Worm (Caenorhabditis elegans): ENCODE measurements around the gene F11D5.6.

The F11D5.6 gene

DNA sequence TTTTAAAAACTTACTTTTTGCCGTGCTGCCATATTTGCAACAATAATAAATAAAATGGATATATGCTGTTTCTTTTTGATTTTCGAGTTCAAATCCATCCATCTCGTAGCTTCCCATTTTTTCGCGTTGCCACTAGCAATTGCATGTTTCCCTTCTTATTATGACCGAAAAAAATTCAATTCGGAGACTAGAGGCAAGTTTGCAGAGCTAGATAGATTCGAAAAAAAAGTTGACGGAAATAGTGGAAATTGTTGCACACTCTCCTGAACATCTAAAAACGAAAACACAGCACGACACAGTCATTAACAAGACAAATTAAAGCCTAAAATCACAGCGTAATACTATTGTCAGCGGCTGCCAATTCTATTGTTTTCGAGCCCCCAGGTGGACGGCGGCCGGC lies at the start of gene F11D5.6:
TSS of gene F11D5.6 (minus strand) at position 101 of the 400 bp plus-strand sequence.
- TF ChIP-seq him-1 (tag; optimal IDR thresholded peaks at IDR 0.05) (no peak), dao-5 (tag; optimal IDR thresholded peaks at IDR 0.05) (no peak), W03F9.2 (tag; optimal IDR thresholded peaks at IDR 0.05) (no peak)

DNA sequence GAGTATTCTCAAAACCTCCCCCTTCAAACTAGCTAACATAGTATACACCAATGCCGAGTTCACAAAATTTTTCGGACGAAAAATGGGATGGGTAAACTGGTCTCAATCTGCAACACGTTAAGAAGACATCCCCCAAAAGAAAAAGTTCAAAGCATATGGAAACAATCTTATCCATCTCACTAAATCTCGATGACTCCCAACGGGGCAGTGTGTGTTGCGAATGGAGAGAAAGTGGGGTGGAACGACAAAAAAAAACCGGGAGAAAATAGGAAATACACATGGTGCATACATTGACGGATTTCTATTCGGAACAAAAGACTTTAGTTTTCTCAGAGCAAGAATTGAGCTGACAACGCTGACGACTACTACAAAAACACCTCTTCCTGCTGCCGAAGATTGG lies 49.2 kb upstream of the F11D5.6 start:
- TF ChIP-seq dao-5 (tag; optimal IDR thresholded peaks at IDR 0.05) (no peak), him-1 (tag; optimal IDR thresholded peaks at IDR 0.05) (no peak), W03F9.2 (tag; optimal IDR thresholded peaks at IDR 0.05) (no peak)

DNA sequence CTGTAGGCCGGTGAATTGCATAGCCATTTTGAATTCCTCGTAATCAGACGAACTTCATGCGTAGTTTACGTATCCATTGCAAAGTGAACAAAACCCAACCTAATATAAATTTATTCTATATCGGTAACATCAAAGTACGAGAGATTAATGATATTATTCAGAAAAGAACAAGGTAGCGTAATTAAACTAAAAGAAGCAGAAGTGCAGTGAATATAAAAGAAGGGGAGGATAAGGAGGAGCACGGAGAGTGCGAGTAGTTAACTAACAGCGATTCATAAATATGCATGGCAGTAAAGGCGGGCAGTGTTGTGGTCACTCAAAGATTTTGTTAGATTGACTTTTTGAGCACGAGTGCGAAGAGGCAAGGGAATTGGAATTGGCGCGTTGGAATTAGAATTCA lies 48.6 kb upstream of the F11D5.6 start, which contains the start of gene clc-3:
TSS of gene clc-3 (minus strand) at position 101 of the 400 bp plus-strand sequence.
- TF ChIP-seq dao-5 (tag; optimal IDR thresholded peaks at IDR 0.05): no peak
- no peak for TF ChIP-seq W03F9.2 (tag; optimal IDR thresholded peaks at IDR 0.05)
- TF ChIP-seq him-1 (tag; optimal IDR thresholded peaks at IDR 0.05): no peak

DNA sequence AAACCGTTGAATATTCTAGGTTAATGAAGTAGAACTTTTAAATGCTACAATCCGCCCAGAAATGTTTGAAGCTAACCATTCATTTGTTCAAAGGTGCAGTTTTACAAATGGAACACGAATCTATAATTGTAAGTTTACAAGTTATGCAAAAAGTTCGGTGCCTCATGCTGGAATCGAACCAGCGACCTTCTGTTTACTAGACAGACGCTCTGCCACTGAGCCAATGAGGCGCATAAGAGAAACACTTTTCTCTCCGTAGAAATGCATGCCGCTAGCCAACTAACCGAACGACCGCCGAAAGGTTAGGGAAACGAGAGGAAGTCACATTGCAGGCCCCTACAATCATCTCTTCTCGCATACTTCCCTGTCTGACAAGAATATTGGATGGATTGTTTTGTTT lies 45.2 kb upstream of the F11D5.6 start:
- TF ChIP-seq W03F9.2 (tag; optimal IDR thresholded peaks at IDR 0.05) (no peak), dao-5 (tag; optimal IDR thresholded peaks at IDR 0.05) (peak; percentile 27), him-1 (tag; optimal IDR thresholded peaks at IDR 0.05) (peak; percentile 85)

DNA sequence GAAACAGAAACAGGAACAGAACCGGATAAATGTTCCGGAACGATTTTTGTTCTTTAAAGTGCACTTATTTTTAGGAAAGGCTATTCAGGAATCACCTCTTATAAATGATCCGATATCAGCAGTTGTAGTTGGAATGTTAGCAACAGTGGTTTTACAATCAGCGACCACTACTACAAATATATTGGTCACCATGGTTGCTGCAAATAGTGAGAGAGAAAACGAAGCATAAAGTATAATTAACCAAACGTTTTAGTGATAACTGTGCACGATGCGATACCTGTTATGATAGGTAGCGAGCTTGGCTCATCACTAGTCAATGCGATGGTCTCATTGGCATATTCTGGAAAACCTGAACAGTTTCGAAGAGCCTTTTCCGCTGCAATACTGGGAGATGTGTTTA lies 43.4 kb upstream of the F11D5.6 start:
- TF ChIP-seq dao-5 (tag; optimal IDR thresholded peaks at IDR 0.05) (no peak), him-1 (tag; optimal IDR thresholded peaks at IDR 0.05) (no peak), W03F9.2 (tag; optimal IDR thresholded peaks at IDR 0.05) (no peak)

DNA sequence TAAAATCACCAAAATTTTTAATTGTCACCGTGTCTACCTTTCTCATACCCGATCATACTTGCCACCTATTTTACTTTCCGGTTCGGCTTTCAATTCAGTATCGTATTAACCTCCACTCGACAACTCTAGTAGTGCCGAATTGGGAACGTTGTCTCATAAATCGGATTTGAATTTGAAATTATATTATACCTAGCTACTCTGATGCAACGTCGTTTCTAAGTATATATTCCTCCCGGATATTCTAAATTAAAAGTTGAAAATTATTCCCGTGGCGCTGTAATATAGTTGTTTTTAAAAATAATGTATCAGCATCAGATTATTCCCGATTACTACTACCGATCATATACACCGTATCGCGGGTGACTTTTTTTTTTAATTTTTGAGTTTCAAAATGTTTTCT lies 42.6 kb upstream of the F11D5.6 start, which contains the start of gene ZK563.2:
TSS of gene ZK563.2 (plus strand) at position 301 of the 400 bp plus-strand sequence.
- TF ChIP-seq W03F9.2 (tag; optimal IDR thresholded peaks at IDR 0.05) (no peak), dao-5 (tag; optimal IDR thresholded peaks at IDR 0.05) (no peak), him-1 (tag; optimal IDR thresholded peaks at IDR 0.05) (no peak)

DNA sequence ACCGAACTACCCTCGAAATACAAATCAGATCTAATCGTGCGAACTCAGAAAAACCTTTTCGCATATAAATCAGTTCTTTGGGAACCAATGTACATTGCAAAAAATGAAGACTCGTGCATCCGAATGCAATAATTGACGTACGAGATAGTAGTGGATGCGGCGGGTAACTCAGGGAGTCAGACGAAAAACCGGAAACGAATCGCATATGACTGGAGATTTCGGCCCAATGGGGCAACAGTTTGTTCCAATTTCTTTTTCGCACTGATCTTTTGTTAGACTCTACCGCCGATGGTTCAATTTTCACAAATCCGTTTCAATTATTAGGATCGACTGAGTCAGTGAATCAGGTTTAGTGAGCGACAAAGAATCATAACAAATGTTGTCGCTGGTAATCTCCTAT lies 40.7 kb upstream of the F11D5.6 start:
- no peak for TF ChIP-seq dao-5 (tag; optimal IDR thresholded peaks at IDR 0.05)

DNA sequence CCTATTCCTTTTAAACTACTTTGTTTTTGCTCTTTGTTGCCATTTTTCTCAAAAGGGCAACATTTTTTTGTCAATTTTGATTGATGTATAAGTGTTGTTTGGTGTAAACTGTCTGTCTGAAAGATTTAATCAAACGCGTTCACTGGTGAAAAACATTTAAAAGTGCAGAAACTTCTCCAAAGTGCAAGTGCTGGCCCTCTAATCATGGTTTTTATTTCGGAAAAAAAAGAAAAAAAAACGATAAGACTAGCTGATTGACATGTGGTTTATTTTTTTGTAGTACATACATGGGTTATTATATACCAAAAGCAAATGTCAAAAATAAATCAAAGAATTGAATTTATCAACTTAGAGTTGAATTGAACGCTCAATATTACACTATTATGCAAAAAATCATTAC lies 36.3 kb upstream of the F11D5.6 start, which contains the start of gene dhs-26:
TSS of gene dhs-26 (minus strand) at position 116 of the 400 bp plus-strand sequence.
- no peak for TF ChIP-seq W03F9.2 (tag; optimal IDR thresholded peaks at IDR 0.05)
- TF ChIP-seq him-1 (tag; optimal IDR thresholded peaks at IDR 0.05): no peak
- TF ChIP-seq dao-5 (tag; optimal IDR thresholded peaks at IDR 0.05): no peak

DNA sequence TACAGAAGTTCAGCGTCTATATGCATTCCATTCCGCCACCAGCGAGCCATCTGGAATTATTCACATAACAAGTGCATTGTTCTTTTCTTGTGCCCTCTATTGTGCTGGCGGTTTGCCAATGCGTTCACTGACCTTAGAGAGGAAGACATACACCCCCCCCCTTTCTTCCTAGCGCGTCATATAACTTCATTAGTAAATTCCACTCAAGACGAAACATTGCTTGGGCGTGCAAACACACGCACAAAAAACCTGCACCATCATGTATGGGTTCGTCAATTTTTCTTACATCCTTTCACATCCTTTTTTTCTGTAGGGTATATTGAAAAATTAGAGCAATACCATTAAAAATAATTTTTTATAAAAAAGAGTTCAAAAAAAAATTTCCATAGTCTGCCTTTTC lies 25.5 kb upstream of the F11D5.6 start, which contains the start of gene ZK816.1:
TSS of gene ZK816.1 (plus strand) at position 187 of the 400 bp plus-strand sequence.
- no peak for TF ChIP-seq dao-5 (tag; optimal IDR thresholded peaks at IDR 0.05)
- TF ChIP-seq him-1 (tag; optimal IDR thresholded peaks at IDR 0.05): no peak
- no peak for TF ChIP-seq W03F9.2 (tag; optimal IDR thresholded peaks at IDR 0.05)

DNA sequence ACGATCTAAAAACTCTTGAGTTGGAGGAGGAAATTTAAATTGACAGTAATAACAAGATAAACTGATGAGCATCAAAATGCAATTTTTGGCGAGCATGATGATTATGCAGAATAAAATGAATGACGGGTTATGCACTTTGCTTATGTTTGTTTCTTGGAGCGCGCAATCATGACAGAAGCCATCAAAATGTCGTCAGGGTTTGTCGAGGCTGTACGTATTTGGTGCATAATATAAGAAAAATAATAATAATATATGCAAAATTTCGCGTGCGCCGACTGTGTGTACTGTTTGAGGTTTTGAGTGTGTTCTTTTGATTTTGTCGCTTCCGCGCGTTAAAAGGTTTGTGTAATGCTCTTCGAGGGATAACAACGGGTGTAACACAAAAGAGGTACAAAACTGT lies 24.2 kb upstream of the F11D5.6 start, which contains the start of gene nspg-4:
TSS of gene nspg-4 (minus strand) at position 101 of the 400 bp plus-strand sequence.
- no peak for TF ChIP-seq him-1 (tag; optimal IDR thresholded peaks at IDR 0.05)
- no peak for TF ChIP-seq dao-5 (tag; optimal IDR thresholded peaks at IDR 0.05)
- TF ChIP-seq W03F9.2 (tag; optimal IDR thresholded peaks at IDR 0.05): no peak

DNA sequence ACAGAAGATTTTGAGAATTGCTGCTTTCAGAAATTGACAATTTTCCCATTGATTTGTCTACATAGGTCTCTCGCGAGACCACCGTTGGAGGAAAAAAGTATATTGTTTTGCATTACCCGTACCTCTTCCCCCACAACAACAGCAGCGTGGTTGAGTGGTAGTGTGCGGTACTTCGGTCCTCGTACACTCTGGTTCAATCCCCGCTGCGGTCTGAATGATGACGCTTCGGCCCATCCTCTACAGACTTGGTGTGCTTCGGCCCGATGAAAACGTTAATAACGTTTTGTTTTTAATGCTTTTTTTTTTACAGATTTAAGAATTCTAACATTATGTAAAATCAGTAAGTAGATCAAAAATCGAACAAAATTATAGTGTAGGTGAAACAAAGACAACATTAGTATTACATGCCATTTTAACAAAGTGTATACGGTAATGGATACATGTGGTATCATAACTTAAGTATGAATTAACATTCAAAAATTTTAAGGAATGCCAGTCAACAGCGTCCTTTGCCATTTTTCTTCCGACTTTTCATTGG lies 21.9 kb upstream of the F11D5.6 start, which contains the start of gene ZK816.3:
TSS of gene ZK816.3 (plus strand) at position 488 of the 538 bp plus-strand sequence.
- TF ChIP-seq dao-5 (tag; optimal IDR thresholded peaks at IDR 0.05) (no peak), W03F9.2 (tag; optimal IDR thresholded peaks at IDR 0.05) (no peak)

DNA sequence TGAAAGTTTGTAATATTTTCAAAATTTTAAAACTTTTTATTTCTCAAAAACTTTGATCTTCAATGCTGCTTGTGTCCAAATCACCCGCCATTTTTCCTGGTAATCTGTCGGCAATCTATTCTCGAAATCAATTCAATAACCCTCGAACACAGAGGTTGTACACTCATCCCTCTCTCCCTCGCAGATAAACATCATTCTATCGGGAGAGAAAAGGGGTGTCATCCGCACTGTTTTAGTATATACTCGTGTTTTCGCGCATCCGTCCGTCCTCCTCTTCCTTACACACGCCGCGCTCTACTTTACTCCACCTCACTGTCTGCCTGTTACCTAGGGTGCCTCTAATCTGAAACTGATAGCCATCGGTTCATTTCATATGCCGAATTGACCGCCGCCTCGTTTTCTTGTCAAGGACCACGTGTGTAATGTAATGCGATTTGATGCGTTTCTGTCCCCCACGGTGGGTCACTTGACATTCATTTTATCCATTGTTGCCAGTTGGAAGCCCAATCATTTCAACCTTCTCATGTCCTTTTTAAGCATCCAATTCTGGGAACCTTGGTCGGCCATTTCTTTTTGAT lies 17.6 kb upstream of the F11D5.6 start:
- TF ChIP-seq him-1 (tag; optimal IDR thresholded peaks at IDR 0.05) (no peak), dao-5 (tag; optimal IDR thresholded peaks at IDR 0.05) (no peak), W03F9.2 (tag; optimal IDR thresholded peaks at IDR 0.05) (no peak)

DNA sequence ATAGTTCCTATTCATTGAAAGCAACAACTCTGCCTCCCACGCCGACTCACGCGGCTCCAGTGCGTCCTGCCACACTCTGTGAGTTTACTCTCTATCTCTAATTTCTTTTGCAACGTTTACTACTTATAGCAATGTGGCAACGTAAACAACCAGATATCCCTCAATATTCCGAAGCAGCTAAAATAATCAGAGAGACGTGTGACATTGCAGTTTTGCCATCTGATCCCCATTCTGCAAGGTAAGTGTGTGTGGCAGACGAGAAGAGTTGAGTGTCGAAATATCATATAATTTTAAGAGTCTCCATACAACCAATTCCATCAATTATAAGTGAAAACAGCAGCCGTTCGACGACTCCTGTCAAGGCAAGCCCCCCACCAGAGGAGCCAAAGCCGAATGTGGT lies 13.8 kb upstream of the F11D5.6 start:
- no peak for TF ChIP-seq him-1 (tag; optimal IDR thresholded peaks at IDR 0.05)
- no peak for TF ChIP-seq dao-5 (tag; optimal IDR thresholded peaks at IDR 0.05)

DNA sequence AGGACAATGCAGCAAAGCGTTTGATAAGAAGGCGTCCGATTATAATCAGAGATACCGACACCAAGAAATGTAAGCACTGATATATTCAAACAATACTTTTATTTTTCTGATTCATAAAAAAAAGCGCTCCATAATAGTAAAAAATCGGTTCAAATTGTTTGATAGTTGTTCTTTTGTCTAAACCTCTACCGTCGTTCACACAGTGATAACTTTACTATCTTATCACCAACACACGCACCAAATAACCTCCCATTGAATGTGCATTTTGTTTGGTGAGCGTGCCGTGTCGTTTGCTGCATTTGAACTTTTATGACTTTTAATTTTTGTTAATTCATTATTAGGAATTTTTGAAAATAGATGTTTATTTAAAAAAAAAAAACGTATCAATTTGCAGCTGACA lies 8.0 kb upstream of the F11D5.6 start:
- TF ChIP-seq W03F9.2 (tag; optimal IDR thresholded peaks at IDR 0.05): no peak
- no peak for TF ChIP-seq him-1 (tag; optimal IDR thresholded peaks at IDR 0.05)
- TF ChIP-seq dao-5 (tag; optimal IDR thresholded peaks at IDR 0.05): no peak

DNA sequence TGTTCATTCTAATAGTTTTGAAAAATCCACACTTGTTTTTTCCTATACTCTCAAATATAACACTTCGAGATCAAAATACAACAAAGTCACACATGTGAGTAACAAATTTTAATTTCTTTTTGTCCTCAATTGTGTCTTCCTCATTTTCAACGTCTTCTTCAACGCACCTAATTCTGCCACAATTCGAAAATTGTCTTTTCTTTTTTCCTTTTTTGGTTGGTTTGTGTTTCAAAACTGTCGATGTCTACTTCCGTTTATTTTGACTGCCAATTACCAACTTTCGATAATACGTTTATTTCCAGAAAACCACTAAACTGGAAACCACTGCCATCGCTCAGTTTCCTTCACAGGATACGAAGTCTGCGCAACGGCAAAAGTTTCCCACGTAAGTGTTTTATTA lies 6.7 kb upstream of the F11D5.6 start, which contains the start of gene F11D5.1:
TSS of gene F11D5.1 (plus strand) at position 301 of the 400 bp plus-strand sequence.
- TF ChIP-seq dao-5 (tag; optimal IDR thresholded peaks at IDR 0.05): no peak
- no peak for TF ChIP-seq W03F9.2 (tag; optimal IDR thresholded peaks at IDR 0.05)
- TF ChIP-seq him-1 (tag; optimal IDR thresholded peaks at IDR 0.05): no peak
